Fruit fly (Drosophila melanogaster) whole organism, adult: ENCODE measurements around the gene pps.

ENCODE experiments used
- CG11617 ChIP-seq: fragments of 200-800 bp; sonication (Bioruptor generic); optimal IDR thresholded peaks from 2 replicates; lab custom pipeline; 2017; ENCODE audit warnings: mild to moderate bottlenecking, missing biosample characterization, missing genetic modification reagents, missing genetic modification characterization
- CG14711 ChIP-seq: fragments of 200-800 bp; sonication (Bioruptor generic); optimal IDR thresholded peaks from 2 replicates; lab custom pipeline; 2018; ENCODE audit warnings: missing biosample characterization, mild to moderate bottlenecking, missing genetic modification characterization, moderate library complexity
- CG1620 ChIP-seq: fragments of 200-800 bp; sonication (Bioruptor generic); optimal IDR thresholded peaks from 2 replicates; lab custom pipeline; 2016; ENCODE audit warnings: missing biosample characterization, missing genetic modification characterization
- CG5204 ChIP-seq: fragments of 200-800 bp; sonication (Bioruptor generic); optimal IDR thresholded peaks from 2 replicates; lab custom pipeline; 2016; ENCODE audit warnings: missing biosample characterization, missing genetic modification characterization
- CG7101 ChIP-seq: fragments of 200-800 bp; sonication (Bioruptor generic); optimal IDR thresholded peaks from 2 replicates; lab custom pipeline; 2018; ENCODE audit warnings: missing biosample characterization, mild to moderate bottlenecking, missing genetic modification characterization, moderate library complexity
- Crg-1 ChIP-seq: fragments of 200-800 bp; sonication (Bioruptor generic); optimal IDR thresholded peaks from 2 replicates; lab custom pipeline; 2016; ENCODE audit warnings: missing biosample characterization, missing genetic modification characterization
- Hr96 ChIP-seq: fragments of 200-800 bp; sonication (Bioruptor generic); optimal IDR thresholded peaks from 2 replicates; lab custom pipeline; 2016; ENCODE audit warnings: missing biosample characterization, missing genetic modification characterization
- bab1 ChIP-seq: fragments of 200-800 bp; sonication (Bioruptor generic); optimal IDR thresholded peaks from 3 replicates; lab custom pipeline; 2019; ENCODE audit warnings: missing biosample characterization, mild to moderate bottlenecking, missing genetic modification characterization, moderate library complexity
- cic ChIP-seq: fragments of 200-800 bp; sonication (Bioruptor generic); optimal IDR thresholded peaks from 2 replicates; lab custom pipeline; 2017; ENCODE audit warnings: missing biosample characterization, mild to moderate bottlenecking, missing genetic modification characterization, moderate library complexity
- ovo ChIP-seq: fragments of 200-800 bp; sonication (Bioruptor generic); optimal IDR thresholded peaks from 2 replicates; lab custom pipeline; 2016; ENCODE audit warnings: missing biosample characterization, missing genetic modification characterization
- pad ChIP-seq: fragments of 200-800 bp; sonication (Bioruptor generic); optimal IDR thresholded peaks from 3 replicates; lab custom pipeline; 2017; ENCODE audit warnings: missing biosample characterization, missing genetic modification characterization, mild to moderate bottlenecking, moderate library complexity, missing genetic modification reagents

DNA sequence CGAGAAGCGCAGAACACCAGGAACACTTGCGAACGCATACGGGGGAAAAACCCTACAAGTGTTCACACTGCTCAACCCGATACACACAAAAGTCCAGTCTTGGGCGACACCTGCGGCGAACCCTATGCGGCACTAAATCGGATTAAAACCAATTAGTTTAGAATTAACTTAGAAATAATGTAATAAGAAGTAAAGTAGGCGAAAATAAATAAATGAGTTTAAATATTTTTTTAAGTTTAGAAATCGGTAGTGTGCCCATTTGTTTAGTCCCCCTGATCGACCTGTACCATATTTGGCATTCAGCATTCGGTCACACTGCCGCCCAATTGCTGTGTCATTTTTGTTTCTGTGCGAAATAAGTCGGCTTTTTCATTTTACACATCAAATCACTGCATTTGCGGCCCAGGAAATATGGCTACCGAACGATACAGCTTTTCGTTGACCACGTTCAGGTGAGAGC lies 17.4 kb downstream of the pps start, which contains the start of gene Prosalpha2:
- no peak for TF ChIP-seq CG7101 (tag; lab: Kevin White, UChicago)
- no peak for TF ChIP-seq CG14711 (tag; lab: Kevin White, UChicago)
- no peak for TF ChIP-seq CG1620 (GFP tag; lab: Kevin White, UChicago)
- no peak for TF ChIP-seq cic (GFP tag; lab: Kevin White, UChicago)
- no peak for TF ChIP-seq Hr96
- TF ChIP-seq CG11617 (GFP tag; lab: Kevin White, UChicago), result no peak
- no peak for TF ChIP-seq ovo (GFP tag; lab: Kevin White, UChicago)
- no peak for TF ChIP-seq CG5204 (GFP tag; lab: Kevin White, UChicago)
- TF ChIP-seq bab1, result no peak
- TF ChIP-seq pad (GFP tag; lab: Kevin White, UChicago), result no peak
- no peak for TF ChIP-seq Crg-1 (GFP tag; lab: Kevin White, UChicago)
